Worm (Caenorhabditis elegans) whole organism, dauer: ENCODE data around the gene nlp-59.

Experiments used
- unc-62 ChIP-seq: sonication (generic microtip); optimal IDR thresholded peaks from 2 replicates; lab custom pipeline; 2017; ENCODE audit warnings: missing biosample characterization, missing genetic modification reagents, missing genetic modification characterization

nlp-59 gene

ce11 chrV:14971136-14971535 lies at the start of gene nlp-59:
nlp-59 (plus strand) TSS chrV:14971436.
- no peak for TF ChIP-seq unc-62 (GFP tag; lab: Kevin White, UChicago)

- TF ChIP-seq unc-62 (GFP tag; lab: Kevin White, UChicago), result no peak
These were observed 49.7 kb upstream of the nlp-59 start, which contains the start of gene zmp-4 for ce11 chrV:14921509-14921908. zmp-4 (minus strand) TSS chrV:14921609.

DNA sequence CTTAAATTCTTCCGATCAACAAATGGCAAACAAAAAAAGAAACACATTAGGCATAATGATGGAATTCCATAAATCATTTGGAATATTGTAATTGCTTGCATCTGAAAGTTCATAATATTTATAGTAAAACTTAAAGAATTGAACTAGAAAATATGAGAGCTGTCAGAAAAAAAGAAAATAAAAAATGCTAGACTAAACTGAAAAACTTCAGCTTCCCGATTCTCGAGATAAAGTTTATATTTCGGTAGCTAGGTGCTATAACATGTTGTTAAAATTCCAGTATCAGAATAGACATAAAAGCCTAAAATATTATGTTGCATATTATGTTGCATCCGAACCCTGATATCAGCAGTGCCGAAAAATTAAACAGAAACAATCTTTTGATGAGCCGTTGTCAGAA lies 47.1 kb upstream of the nlp-59 start, which contains the start of gene srg-54:
srg-54 (minus strand) TSS at position 101 of the 400 bp plus-strand sequence.
- no peak for TF ChIP-seq unc-62 (GFP tag; lab: Kevin White, UChicago)

DNA sequence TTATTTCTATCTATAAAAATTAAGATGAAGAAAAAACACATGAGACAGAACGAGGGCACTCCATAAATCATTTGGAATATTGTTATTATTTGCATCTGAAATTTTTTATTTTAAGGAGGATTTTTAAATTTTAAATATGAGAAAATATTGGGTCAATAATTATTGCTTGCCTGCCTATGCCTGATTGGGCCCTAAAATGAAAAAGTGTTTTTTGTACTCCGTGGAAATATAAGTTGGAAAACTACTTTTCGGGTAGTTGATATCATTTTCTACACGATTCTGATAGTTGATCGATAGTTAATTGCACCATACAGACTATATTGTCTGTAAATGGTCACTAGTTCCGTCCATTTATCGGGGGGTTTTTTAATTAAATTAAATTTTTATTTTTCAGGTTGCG lies 43.0 kb upstream of the nlp-59 start, which contains the start of gene srg-55:
srg-55 (minus strand) TSS at position 101 of the 400 bp plus-strand sequence.
- no peak for TF ChIP-seq unc-62 (GFP tag; lab: Kevin White, UChicago)

DNA sequence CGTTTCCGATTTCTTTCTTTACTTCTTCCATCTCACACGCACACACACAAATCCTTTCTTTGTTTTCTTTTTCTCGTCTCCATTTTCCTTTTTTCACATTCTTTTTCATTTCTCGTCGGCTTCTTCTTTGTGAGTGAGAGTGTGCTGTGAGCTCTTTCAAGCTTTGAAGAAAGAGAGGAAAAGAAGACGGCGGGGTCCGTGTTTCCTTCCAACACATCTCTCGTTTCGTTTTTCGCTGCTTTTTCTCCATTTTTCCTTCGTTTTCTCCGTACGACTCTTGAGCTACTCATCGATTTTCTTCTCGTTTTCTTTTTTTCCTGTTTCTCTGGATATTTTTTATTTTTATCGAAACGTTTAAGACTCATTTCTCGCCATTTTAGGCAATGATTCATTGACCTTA lies 41.1 kb upstream of the nlp-59 start:
- TF ChIP-seq unc-62 (GFP tag; lab: Kevin White, UChicago), result no peak

- no peak for TF ChIP-seq unc-62 (GFP tag; lab: Kevin White, UChicago)
These were observed 37.6 kb upstream of the nlp-59 start for ce11 chrV:14933450-14934218.

ce11 chrV:14936587-14936986 lies 34.6 kb upstream of the nlp-59 start, which contains the start of gene C30G7.2:
C30G7.2 (plus strand) TSS chrV:14936887.
- no peak for TF ChIP-seq unc-62 (GFP tag; lab: Kevin White, UChicago)

DNA sequence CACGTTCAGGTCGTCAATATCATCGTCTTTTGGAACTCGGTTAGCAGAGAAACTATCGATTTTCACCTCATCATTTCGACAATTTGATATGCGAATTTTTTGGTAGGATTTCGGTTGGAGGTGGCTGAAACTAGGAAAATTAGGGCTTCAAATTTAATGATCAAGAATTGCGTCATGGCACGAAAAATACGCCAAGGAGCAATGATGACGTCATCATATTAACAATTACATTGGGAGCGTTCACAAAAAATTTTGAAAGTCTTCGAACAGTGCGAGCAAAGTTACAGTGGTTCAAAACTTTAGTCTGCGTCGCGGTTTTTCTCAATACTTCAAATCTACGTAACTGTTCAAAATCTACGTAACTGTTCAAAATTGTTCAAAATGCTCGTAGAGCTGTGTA lies 28.3 kb upstream of the nlp-59 start:
- TF ChIP-seq unc-62 (GFP tag; lab: Kevin White, UChicago), result no peak

ce11 chrV:14943774-14944173 lies 27.5 kb upstream of the nlp-59 start:
- TF ChIP-seq unc-62 (GFP tag; lab: Kevin White, UChicago), result no peak

ce11 chrV:14945124-14945523 lies 26.1 kb upstream of the nlp-59 start:
- no peak for TF ChIP-seq unc-62 (GFP tag; lab: Kevin White, UChicago)

DNA sequence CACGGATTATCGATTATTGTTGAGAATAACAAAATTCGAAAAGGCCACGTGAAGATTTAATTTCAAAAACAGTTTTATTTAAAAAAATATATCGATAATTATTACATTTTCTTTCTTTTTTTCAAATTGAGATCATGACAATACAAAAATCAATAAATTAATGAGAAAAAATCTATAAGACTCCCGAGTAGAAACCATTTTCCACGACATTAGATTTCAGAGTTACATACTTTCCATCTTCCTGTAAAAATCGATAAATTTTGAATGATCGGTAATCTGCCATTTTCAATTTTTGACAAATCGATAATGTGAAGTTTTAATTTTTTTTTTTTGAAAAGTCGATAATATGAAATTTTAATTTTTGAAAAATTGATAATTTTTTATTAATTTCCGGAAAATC lies 25.5 kb upstream of the nlp-59 start, which contains the start of gene C30G7.3:
C30G7.3 (minus strand) TSS at position 8 of the 400 bp plus-strand sequence.
- TF ChIP-seq unc-62 (GFP tag; lab: Kevin White, UChicago), result no peak

DNA sequence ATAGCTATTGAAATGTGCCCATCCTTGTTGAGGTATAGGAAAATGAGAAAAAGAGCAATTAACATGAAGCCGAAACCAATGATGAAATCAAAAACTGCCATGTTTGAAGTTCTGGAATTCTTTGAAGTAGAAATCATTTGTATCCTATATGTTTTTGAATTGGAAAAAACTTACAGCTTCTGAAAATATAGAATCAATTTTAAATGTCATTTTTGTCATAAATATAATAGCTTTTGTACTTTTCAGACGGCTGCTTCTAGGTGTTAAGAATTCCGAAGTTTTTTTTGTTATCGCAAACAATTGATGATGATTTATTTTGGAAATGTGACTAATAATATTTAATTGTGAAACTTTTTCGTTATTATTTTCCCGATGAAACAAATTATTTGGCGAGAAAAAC lies 24.2 kb upstream of the nlp-59 start, which contains the start of gene C30G7.4:
C30G7.4 (minus strand) TSS at position 101 of the 400 bp plus-strand sequence.
- no peak for TF ChIP-seq unc-62 (GFP tag; lab: Kevin White, UChicago)

- TF ChIP-seq unc-62 (GFP tag; lab: Kevin White, UChicago), result no peak
These were observed 22.7 kb upstream of the nlp-59 start for ce11 chrV:14948566-14948965.

DNA sequence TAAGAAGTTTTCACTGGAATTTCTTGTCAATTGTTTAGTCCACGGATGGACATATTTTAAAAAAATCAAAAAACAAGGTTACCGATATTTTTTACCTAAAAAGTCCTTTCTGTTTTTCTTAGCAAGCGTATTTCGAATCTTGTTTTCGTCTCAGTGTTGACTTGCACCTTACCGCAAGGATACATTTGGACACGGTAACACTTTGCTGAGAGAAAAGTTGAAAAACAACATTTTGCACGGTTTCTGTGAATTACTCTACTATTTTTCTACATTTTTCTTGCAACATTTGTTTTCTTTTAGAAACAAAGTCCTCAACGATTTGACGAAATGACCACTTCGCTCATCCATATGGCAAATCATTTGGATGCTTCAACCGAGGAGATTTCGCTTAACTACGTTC lies 21.8 kb upstream of the nlp-59 start, which contains the start of gene hil-1:
hil-1 (plus strand) TSS at position 301 of the 400 bp plus-strand sequence.
- no peak for TF ChIP-seq unc-62 (GFP tag; lab: Kevin White, UChicago)

- TF ChIP-seq unc-62 (GFP tag; lab: Kevin White, UChicago), result no peak
These were observed 16.6 kb upstream of the nlp-59 start, which contains the start of gene C30G7.5 for ce11 chrV:14954633-14955032. C30G7.5 (minus strand) TSS chrV:14954733.

ce11 chrV:14955676-14956075 lies 15.6 kb upstream of the nlp-59 start, which contains the start of gene F02D8.9:
F02D8.9 (minus strand) TSS chrV:14955776.
- TF ChIP-seq unc-62 (GFP tag; lab: Kevin White, UChicago), result no peak
